Worm (Caenorhabditis elegans) whole organism, mixed stage, embryonic: Measurements from ENCODE around the gene C09E8.1.
"Not testable (repeated sequence)": the region's sequence is repeated elsewhere in the genome, so short reads cannot be mapped to it uniquely, and the experiment has no call there.

Source experiments
- bed-3 ChIP-seq: fragments of 200-800 bp; sonication (Bioruptor generic); optimal IDR thresholded peaks from 3 replicates; lab custom pipeline; 2018; ENCODE audit warnings: mild to moderate bottlenecking, missing genetic modification characterization, moderate library complexity, missing compliant biosample characterization
- blmp-1 ChIP-seq: fragments of 150-350 bp; optimal IDR thresholded peaks from 2 replicates; lab custom pipeline; 2014; ENCODE audit warnings: missing biosample characterization, missing genetic modification characterization
- ceh-83 ChIP-seq: fragments of 200-800 bp; sonication (Bioruptor generic); optimal IDR thresholded peaks from 2 replicates; lab custom pipeline; 2018; ENCODE audit warnings: mild to moderate bottlenecking, missing genetic modification characterization, missing compliant biosample characterization
- ces-1 ChIP-seq: fragments of 150-350 bp; optimal IDR thresholded peaks from 2 replicates; lab custom pipeline; 2014; ENCODE audit warnings: missing biosample characterization, missing genetic modification reagents, missing genetic modification characterization
- elt-1 ChIP-seq: sonication (generic microtip); optimal IDR thresholded peaks from 2 replicates; lab custom pipeline; 2017; ENCODE audit warnings: missing genetic modification characterization, mild to moderate bottlenecking, missing compliant biosample characterization, antibody characterized with exemption, moderate library complexity, borderline replicate concordance; ENCODE audit not compliant: insufficient read depth
- elt-3 ChIP-seq: fragments of 150-350 bp; optimal IDR thresholded peaks from 2 replicates; lab custom pipeline; 2014; ENCODE audit warnings: missing biosample characterization, missing genetic modification characterization
- ham-2 ChIP-seq: fragments of 200-800 bp; sonication (Bioruptor generic); optimal IDR thresholded peaks from 2 replicates; lab custom pipeline; 2018; ENCODE audit warnings: mild to moderate bottlenecking, missing genetic modification characterization, missing compliant biosample characterization
- lsy-2 ChIP-seq: fragments of 150-350 bp; optimal IDR thresholded peaks from 2 replicates; lab custom pipeline; 2014; ENCODE audit warnings: missing biosample characterization, missing genetic modification characterization
- mab-5 ChIP-seq: fragments of 150-350 bp; optimal IDR thresholded peaks from 2 replicates; lab custom pipeline; 2014; ENCODE audit warnings: missing biosample characterization, missing genetic modification characterization
- nhr-12 ChIP-seq: fragments of 150-350 bp; optimal IDR thresholded peaks from 2 replicates; lab custom pipeline; 2014; ENCODE audit warnings: missing biosample characterization, missing genetic modification characterization
- nhr-76 ChIP-seq: sonication (generic microtip); optimal IDR thresholded peaks from 2 replicates; lab custom pipeline; 2017; ENCODE audit warnings: missing biosample characterization, missing genetic modification characterization
- sem-2 ChIP-seq: fragments of 200-800 bp; sonication (Bioruptor generic); optimal IDR thresholded peaks from 2 replicates; lab custom pipeline; 2018; ENCODE audit warnings: mild to moderate bottlenecking, missing genetic modification characterization, missing compliant biosample characterization
- sptf-1 ChIP-seq: sonication (generic microtip); optimal IDR thresholded peaks from 2 replicates; lab custom pipeline; 2017; ENCODE audit warnings: mild to moderate bottlenecking, missing genetic modification characterization, moderate library complexity, missing compliant biosample characterization
- unc-120 ChIP-seq: sonication (generic microtip); optimal IDR thresholded peaks from 2 replicates; lab custom pipeline; 2017; ENCODE audit warnings: missing genetic modification characterization, missing compliant biosample characterization; ENCODE audit not compliant: poor library complexity, severe bottlenecking
- zip-8 ChIP-seq: fragments of 150-350 bp; optimal IDR thresholded peaks from 2 replicates; lab custom pipeline; 2014; ENCODE audit warnings: missing biosample characterization, missing genetic modification characterization
- ztf-11 ChIP-seq: fragments of 150-350 bp; optimal IDR thresholded peaks from 2 replicates; lab custom pipeline; 2014; ENCODE audit warnings: missing biosample characterization, missing genetic modification characterization

Gene C09E8.1

ce11 chrII:608757-609156 is 52.5 kb downstream of the C09E8.1 start, which contains the start of gene W04H10.1:
Gene W04H10.1 (plus strand): TSS chrII:609057.
- no peak for TF ChIP-seq ceh-83
- no peak for TF ChIP-seq sptf-1
- no peak for TF ChIP-seq mab-5 (tag; lab: Kevin White, UChicago)
- no peak for TF ChIP-seq elt-3
- TF ChIP-seq zip-8 = no peak
- TF ChIP-seq bed-3 (GFP tag; lab: Kevin White, UChicago) = no peak
- no peak for TF ChIP-seq elt-1 (tag; lab: Kevin White, UChicago)
- no peak for TF ChIP-seq unc-120 (tag; lab: Kevin White, UChicago)
- no peak for TF ChIP-seq lsy-2 (tag; lab: Kevin White, UChicago)
- TF ChIP-seq nhr-12 = no peak
- TF ChIP-seq nhr-76 (tag; lab: Kevin White, UChicago) = no peak
- no peak for TF ChIP-seq blmp-1 (tag; lab: Kevin White, UChicago)
- TF ChIP-seq ham-2 = no peak
- no peak for TF ChIP-seq ces-1 (GFP tag; lab: Kevin White, UChicago)
- TF ChIP-seq sem-2 = no peak

- not testable (repeated sequence) for TF ChIP-seq ztf-11; mab-5 (tag; lab: Kevin White, UChicago); sem-2
These were observed 56.1 kb downstream of the C09E8.1 start, which contains the start of gene clec-118 for ce11 chrII:612361-612760. Gene clec-118 (minus strand): TSS chrII:612461.
